Fruit fly (Drosophila melanogaster): Measurements from ENCODE around the gene dl.

Gene dl

DNA sequence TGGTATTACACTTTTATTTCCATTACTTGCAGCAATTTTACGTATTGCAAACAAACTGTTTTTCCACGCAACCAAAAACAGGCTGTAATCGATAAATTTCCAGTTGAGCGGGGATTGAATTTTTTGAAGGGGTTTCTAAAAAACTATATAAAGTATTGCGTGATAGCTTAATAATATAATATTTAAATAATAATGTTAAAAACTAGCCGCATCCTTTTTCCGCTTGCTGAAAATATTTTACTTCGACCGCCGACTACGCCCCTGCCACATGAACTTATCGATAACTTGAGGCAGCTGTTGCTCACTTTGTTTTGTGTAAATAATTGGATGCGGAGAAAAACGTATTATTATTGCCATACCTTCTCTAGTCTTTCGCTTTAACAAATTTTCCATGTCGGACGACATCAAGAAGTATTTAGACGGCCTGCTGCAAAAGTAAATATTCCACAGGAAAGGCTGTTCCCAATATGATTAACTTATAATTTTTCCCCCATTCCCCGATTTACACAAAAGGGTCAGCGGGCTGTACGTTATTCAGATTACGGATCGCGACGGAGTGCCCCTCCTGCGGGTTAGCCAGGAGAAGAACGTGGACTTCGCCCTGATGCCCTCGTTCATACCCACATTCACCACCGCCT, 30.9 kb upstream of the dl start, which contains the start of the genes fws and Lamtor3 (continued):
- no peak for TF ChIP-seq prd (optimal IDR thresholded peaks at IDR 0.05)
- peak; percentile 100 for TF ChIP-seq prd (GFP tag; IDR thresholded peaks at IDR 0.05)

DNA sequence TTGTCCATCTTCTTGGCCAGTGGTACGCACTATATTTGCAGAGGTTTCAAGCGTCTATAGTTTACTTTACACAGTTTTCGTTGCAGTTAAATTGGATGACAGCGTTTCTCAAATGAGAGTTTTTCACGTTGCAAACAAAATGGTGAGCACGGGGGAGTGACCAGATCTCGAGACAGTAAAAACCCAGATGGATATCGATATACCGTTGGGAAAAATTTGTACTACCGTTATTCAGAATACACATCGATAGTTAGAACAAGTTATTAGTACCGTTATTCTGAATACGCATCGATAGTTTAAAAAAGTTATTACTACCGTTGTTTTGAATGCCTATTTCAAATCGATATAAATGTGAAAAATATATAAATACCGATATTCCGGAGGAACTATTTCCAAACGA, 27.5 kb upstream of the dl start, which contains the start of gene cass:
cass (minus strand) TSS at position 179 of the 400 bp plus-strand sequence.
- TF ChIP-seq rib (GFP tag; IDR thresholded peaks at IDR 0.05) (no peak), croc (GFP tag; conservative IDR thresholded peaks at IDR 0.05) (no peak), CG34376 (GFP tag; optimal IDR thresholded peaks at IDR 0.05) (no peak), vfl (GFP tag; optimal IDR thresholded peaks at IDR 0.05) (no peak), CG11247 (GFP tag; IDR thresholded peaks at IDR 0.05) (no peak), crol (GFP tag; IDR thresholded peaks at IDR 0.05) (no peak), CG1024 (GFP tag; IDR thresholded peaks at IDR 0.05) (no peak), ham (GFP tag; IDR thresholded peaks at IDR 0.05) (no peak), az2 (GFP tag; optimal IDR thresholded peaks at IDR 0.05) (no peak), ind (GFP tag; optimal IDR thresholded peaks at IDR 0.05) (no peak), knrl (GFP tag; IDR thresholded peaks at IDR 0.05; ENCODE audit: partially characterized antibody) (peak; percentile 91), HLH54F (GFP tag; optimal IDR thresholded peaks at IDR 0.05) (no peak), sisA (GFP tag; IDR thresholded peaks at IDR 0.05) (no peak), ftz-f1 (GFP tag; optimal IDR thresholded peaks at IDR 0.05) (no peak), CG34224 (GFP tag; IDR thresholded peaks at IDR 0.05; ENCODE audit: partially characterized antibody) (peak; percentile 92), Oli (tag; optimal IDR thresholded peaks at IDR 0.05) (no peak), Spps (tag; optimal IDR thresholded peaks at IDR 0.05) (no peak), bab2 (GFP tag; optimal IDR thresholded peaks at IDR 0.05) (no peak), CG5245 (GFP tag; optimal IDR thresholded peaks at IDR 0.05) (no peak), CG31224 (GFP tag; IDR thresholded peaks at IDR 0.05) (no peak), usp (GFP tag; optimal IDR thresholded peaks at IDR 0.05) (no peak), esg (GFP tag; conservative IDR thresholded peaks at IDR 0.05) (no peak), ATbp (GFP tag; optimal IDR thresholded peaks at IDR 0.05) (no peak), Sry-β (GFP tag; optimal IDR thresholded peaks at IDR 0.05) (no peak), salm (tag; optimal IDR thresholded peaks at IDR 0.05) (no peak), Ada2b (GFP tag; IDR thresholded peaks at IDR 0.05) (no peak), CG13624 (GFP tag; optimal IDR thresholded peaks at IDR 0.05) (no peak), CG8388 (GFP tag; optimal IDR thresholded peaks at IDR 0.05) (no peak), CG13894 (tag; optimal IDR thresholded peaks at IDR 0.05) (peak; percentile 13), CG5180 (GFP tag; optimal IDR thresholded peaks at IDR 0.05) (no peak), gt (GFP tag; IDR thresholded peaks at IDR 0.05) (no peak), CG17612 (GFP tag; IDR thresholded peaks at IDR 0.05) (no peak), vvl (GFP tag; IDR thresholded peaks at IDR 0.05) (no peak), YL-1 (GFP tag; optimal IDR thresholded peaks at IDR 0.05) (peak; percentile 93), Hand (GFP tag; optimal IDR thresholded peaks at IDR 0.05) (no peak), E2f1 (GFP tag; IDR thresholded peaks at IDR 0.05) (no peak), CG8944 (GFP tag; optimal IDR thresholded peaks at IDR 0.05) (no peak), chif (GFP tag; optimal IDR thresholded peaks at IDR 0.05) (no peak), H15 (GFP tag; IDR thresholded peaks at IDR 0.05) (no peak), Adf1 (GFP tag; IDR thresholded peaks at IDR 0.05) (no peak), CG6175 (GFP tag; IDR thresholded peaks at IDR 0.05) (no peak), wdn (GFP tag; IDR thresholded peaks at IDR 0.05) (no peak), Sry-δ (GFP tag; optimal IDR thresholded peaks at IDR 0.05) (peak; percentile 86), CG4328 (GFP tag; optimal IDR thresholded peaks at IDR 0.05) (no peak), CG2678 (tag; optimal IDR thresholded peaks at IDR 0.05) (no peak), p53 (GFP tag; optimal IDR thresholded peaks at IDR 0.05) (no peak), CG14667 (GFP tag; IDR thresholded peaks at IDR 0.05) (no peak), Antp (GFP tag; optimal IDR thresholded peaks at IDR 0.05) (no peak), CG7271 (tag; optimal IDR thresholded peaks at IDR 0.05) (peak; percentile 32)
